Worm (Caenorhabditis elegans) whole organism, midembryonic: ENCODE measurements around the gene K02F6.1.
"Not testable (repeated sequence)": the region's sequence is repeated elsewhere in the genome, so short reads cannot be mapped to it uniquely, and the experiment has no call there.

Experiments
- T22C8.4 ChIP-seq: fragments of 200-800 bp; sonication (Bioruptor generic); IDR thresholded peaks from 2 replicates; pipeline ENCODE4 v1.3.6; 2022; ENCODE audit warnings: missing genetic modification characterization, missing compliant biosample characterization
- cog-1 ChIP-seq: sonication (generic microtip); optimal IDR thresholded peaks from 2 replicates; lab custom pipeline; 2016; ENCODE audit warnings: missing genetic modification characterization, missing compliant biosample characterization
- flt-1 ChIP-seq: fragments of 200-800 bp; sonication (Bioruptor generic); IDR thresholded peaks from 2 replicates; pipeline ENCODE4 v1.3.6; 2022; ENCODE audit warnings: missing genetic modification characterization, missing compliant biosample characterization
- klf-2 ChIP-seq: fragments of 200-800 bp; sonication (Bioruptor generic); conservative IDR thresholded peaks from 2 replicates; pipeline ENCODE4 v1.3.6; 2022; ENCODE audit warnings: missing genetic modification reagents, missing genetic modification characterization, missing compliant biosample characterization
- med-1 ChIP-seq: sonication (generic microtip); optimal IDR thresholded peaks from 2 replicates; lab custom pipeline; 2017; ENCODE audit warnings: missing genetic modification characterization, mild to moderate bottlenecking, missing compliant biosample characterization, antibody characterized with exemption, missing genetic modification reagents; ENCODE audit not compliant: insufficient read depth
- tab-1 ChIP-seq: fragments of 200-800 bp; sonication (Bioruptor generic); IDR thresholded peaks from 2 replicates; pipeline ENCODE4 v1.3.6; 2022; ENCODE audit warnings: missing genetic modification characterization, missing compliant biosample characterization

ce11 chrII:2534952-2535351 is 18.8 kb upstream of the K02F6.1 start, which contains the start of gene K02F6.8:
- TF ChIP-seq flt-1 (GFP tag; lab: Robert Waterston, UW); tab-1 (GFP tag; lab: Robert Waterston, UW); T22C8.4 (GFP tag; lab: Robert Waterston, UW); med-1 (GFP tag; lab: Kevin White, UChicago); cog-1; klf-2 (GFP tag; lab: Robert Waterston, UW): not testable (repeated sequence)
